Worm (Caenorhabditis elegans) whole organism, L4/young adult: ENCODE measurements around the gene C01B10.7.

ENCODE experiments used
- W03F9.2 ChIP-seq: fragments of 150-350 bp; optimal IDR thresholded peaks from 2 replicates; lab custom pipeline; 2014; ENCODE audit warnings: missing biosample characterization, missing genetic modification characterization
- dao-5 ChIP-seq: sonication (generic microtip); optimal IDR thresholded peaks from 2 replicates; lab custom pipeline; 2016; ENCODE audit warnings: missing genotype, missing genetic modification characterization, moderate library complexity, missing compliant biosample characterization
- him-1 ChIP-seq: sonication (generic microtip); optimal IDR thresholded peaks from 2 replicates; lab custom pipeline; 2016; ENCODE audit warnings: missing genotype, missing genetic modification reagents, missing genetic modification characterization, missing compliant biosample characterization

C01B10.7 gene

DNA sequence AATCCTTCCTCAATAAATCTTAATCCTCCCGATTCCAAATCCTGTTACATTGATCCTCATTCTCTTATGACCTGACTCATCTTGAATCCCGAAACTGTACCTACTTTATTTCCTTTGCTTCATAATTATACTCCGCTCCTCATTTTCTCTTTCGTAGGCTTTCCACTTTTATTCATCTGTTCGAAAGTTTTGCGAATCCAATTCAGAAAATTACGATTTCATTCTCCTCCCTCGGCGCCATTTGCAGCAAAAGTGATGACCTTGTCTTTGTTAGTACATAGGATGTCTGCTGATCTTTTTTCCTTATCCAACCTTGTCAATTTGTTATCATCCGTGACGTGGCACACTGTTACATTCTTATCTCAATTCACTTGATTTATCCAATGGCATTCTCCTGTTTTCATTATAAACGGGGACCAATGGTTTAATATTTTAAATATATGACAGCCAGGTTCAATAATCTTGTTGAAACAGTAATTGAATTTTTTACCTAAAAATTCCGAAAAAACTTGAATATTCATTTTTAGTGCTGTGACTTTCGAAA lies 14.2 kb downstream of the C01B10.7 start:
- TF ChIP-seq dao-5 (no peak), him-1 (tag; lab: Kevin White, UChicago) (no peak), W03F9.2 (tag; lab: Kevin White, UChicago) (no peak)

DNA sequence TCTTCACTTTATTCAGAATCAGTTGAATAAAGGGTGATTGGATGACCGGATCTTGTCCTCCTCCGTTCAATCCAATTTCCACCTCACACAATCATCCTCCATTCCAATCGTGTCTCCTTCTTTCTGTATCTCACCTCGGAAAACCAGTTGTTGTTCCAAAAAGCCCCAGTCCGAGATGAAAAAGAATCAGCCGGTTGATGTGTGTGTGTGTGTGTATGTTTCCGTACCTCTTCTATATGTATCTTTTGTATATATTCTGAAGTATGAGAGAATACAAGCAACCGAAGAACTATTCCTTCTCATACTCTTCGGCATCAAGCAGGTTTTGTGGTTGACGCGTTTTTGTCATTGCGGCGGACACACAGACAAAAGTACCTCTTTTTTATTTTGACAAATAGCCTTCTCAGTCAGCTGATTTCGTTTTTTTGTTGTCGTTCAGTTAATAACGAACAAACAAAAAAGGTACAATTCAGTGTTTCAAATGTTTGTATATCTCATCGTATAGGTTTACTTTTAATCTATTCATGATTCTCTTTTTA lies 15.4 kb downstream of the C01B10.7 start:
- no peak for TF ChIP-seq dao-5
- TF ChIP-seq him-1 (tag; lab: Kevin White, UChicago) = no peak

DNA sequence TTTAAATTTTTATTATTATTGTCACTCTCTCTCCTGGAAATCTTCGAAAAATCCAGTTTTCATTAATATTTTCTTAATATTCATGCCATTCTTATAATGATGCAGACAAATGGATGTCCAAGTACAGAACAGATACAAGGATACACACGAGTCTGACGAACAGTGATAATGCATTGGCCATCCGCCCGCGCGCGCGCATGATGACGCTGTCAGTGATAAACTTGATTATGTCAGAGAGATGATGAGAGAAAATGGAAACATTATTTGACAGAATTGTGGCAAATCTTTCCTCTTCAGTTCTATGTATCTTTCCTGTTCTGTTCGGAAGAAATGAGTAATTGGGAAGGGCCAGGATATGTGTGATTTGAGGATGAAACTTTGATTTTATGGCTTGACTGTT lies 17.4 kb downstream of the C01B10.7 start:
- TF ChIP-seq him-1 (tag; lab: Kevin White, UChicago) (no peak), W03F9.2 (tag; lab: Kevin White, UChicago) (no peak), dao-5 (no peak)

DNA sequence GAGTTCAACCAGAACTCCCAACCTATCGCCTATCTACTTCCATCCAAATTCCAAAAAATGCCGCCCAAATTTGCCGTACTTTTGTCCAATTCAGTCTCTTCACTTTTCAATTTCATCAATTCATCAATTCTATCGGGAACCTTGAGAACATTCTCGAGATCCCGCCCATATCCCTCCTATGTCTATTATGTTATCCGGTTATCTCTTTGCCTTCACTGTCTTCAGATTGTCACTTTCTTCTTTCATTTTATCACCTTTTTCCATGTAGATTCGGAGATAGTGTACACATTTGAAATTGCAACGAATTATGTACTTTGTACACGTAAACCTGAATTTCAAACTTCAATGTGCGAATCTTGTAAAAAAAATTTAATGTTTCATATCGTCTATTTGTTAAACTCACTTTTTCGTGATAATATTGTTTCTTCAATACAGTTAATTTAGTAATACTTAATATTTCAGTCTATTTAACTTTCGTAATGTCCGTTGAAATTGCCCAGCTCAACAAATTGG lies 19.2 kb downstream of the C01B10.7 start, which contains the start of gene C01B10.11:
C01B10.11 (plus strand) TSS at position 463 of the 513 bp plus-strand sequence.
- TF ChIP-seq W03F9.2 (tag; lab: Kevin White, UChicago) = no peak
- TF ChIP-seq dao-5 = no peak
- no peak for TF ChIP-seq him-1 (tag; lab: Kevin White, UChicago)

DNA sequence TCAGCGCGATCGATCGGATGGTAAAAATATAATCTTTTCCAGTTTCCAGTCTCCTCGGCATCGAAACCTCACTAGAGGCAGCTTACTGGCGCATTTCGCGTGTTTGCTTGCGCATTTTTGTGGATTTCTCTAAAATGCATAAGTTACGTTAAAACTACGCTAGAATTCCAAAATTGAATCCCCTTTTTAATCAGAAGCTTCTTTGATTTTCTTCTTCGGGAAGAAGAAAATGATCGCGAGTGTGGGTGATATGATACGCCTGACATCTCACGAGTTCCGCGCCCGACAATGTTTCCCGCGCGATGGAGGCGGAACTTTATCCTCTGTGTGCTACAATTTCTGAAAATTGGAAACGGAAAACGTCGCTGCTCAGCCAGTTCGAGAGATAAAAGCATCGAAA lies 26.0 kb downstream of the C01B10.7 start:
- TF ChIP-seq dao-5 = no peak
- no peak for TF ChIP-seq W03F9.2 (tag; lab: Kevin White, UChicago)
- no peak for TF ChIP-seq him-1 (tag; lab: Kevin White, UChicago)

DNA sequence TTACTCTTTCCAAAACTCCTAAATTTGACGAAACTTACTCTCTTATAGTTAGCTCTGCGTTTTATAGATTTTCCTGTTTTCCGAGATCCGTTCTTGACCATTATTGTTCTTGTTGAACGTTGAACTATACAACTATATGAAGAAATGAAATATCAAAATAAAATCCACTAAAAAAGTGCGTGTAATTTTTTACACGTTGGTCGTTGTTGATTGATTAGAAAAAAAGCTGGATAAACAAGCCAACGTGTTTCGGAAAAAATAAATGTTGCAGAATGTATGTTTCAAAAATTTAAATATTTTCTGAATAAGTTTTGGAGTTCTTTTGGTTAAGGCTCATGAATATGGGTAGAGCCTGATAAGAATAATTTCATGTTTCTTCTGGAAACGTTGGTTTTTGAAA lies 29.5 kb downstream of the C01B10.7 start, which contains the start of gene Y73B6A.1:
Y73B6A.1 (minus strand) TSS at position 101 of the 400 bp plus-strand sequence.
- TF ChIP-seq him-1 (tag; lab: Kevin White, UChicago) = no peak
- no peak for TF ChIP-seq W03F9.2 (tag; lab: Kevin White, UChicago)
